Worm (Caenorhabditis elegans): ENCODE data around the gene T26G10.5.
A peak's percentile ranks its signal among the peaks of the same experiment; 100 is the strongest.

- peak; percentile 78 for TF ChIP-seq dve-1 (tag; optimal IDR thresholded peaks at IDR 0.05)
- peak; percentile 92 for TF ChIP-seq nfya-1 (tag; optimal IDR thresholded peaks at IDR 0.05)
- TF ChIP-seq unc-86 (tag; optimal IDR thresholded peaks at IDR 0.05) = no peak
- TF ChIP-seq hlh-8 (tag; optimal IDR thresholded peaks at IDR 0.05) = peak; percentile 60
- peak; percentile 21 for TF ChIP-seq pha-2 (tag; optimal IDR thresholded peaks at IDR 0.05)
These were observed 17.3 kb upstream of the T26G10.5 start, which contains the start of gene pir-2 for ce11 chrIII:9443417-9444027.
